Worm (Caenorhabditis elegans) whole organism, L2 larva: ENCODE measurements around the gene F59B8.1.

Experiments used
- C34F6.9 ChIP-seq: fragments of 150-350 bp; optimal IDR thresholded peaks from 2 replicates; lab custom pipeline; 2014; ENCODE audit warnings: missing biosample characterization, missing genetic modification characterization
- F13H6.1 ChIP-seq: sonication (generic microtip); optimal IDR thresholded peaks from 2 replicates; lab custom pipeline; 2016; ENCODE audit warnings: missing genetic modification characterization, missing compliant biosample characterization
- R02D3.7 ChIP-seq: fragments of 150-350 bp; optimal IDR thresholded peaks from 2 replicates; lab custom pipeline; 2014; ENCODE audit warnings: missing biosample characterization, missing genetic modification characterization
- Y55F3AM.14 ChIP-seq: fragments of 200-800 bp; sonication (Bioruptor generic); optimal IDR thresholded peaks from 2 replicates; lab custom pipeline; 2018; ENCODE audit warnings: mild to moderate bottlenecking, missing genetic modification characterization, missing compliant biosample characterization
- ZK546.5 ChIP-seq: sonication (generic microtip); optimal IDR thresholded peaks from 2 replicates; lab custom pipeline; 2017; ENCODE audit warnings: missing biosample characterization, missing genetic modification characterization
- alr-1 ChIP-seq: fragments of 150-350 bp; optimal IDR thresholded peaks from 2 replicates; lab custom pipeline; 2014; ENCODE audit warnings: missing biosample characterization, missing genetic modification characterization
- aly-2 ChIP-seq: fragments of 150-350 bp; optimal IDR thresholded peaks from 2 replicates; lab custom pipeline; 2014; ENCODE audit warnings: missing biosample characterization, missing genetic modification characterization
- ama-1 ChIP-seq: fragments of 150-350 bp; optimal IDR thresholded peaks from 2 replicates; lab custom pipeline; 2018; ENCODE audit warnings: inconsistent platforms
- blmp-1 ChIP-seq: sonication (generic microtip); optimal IDR thresholded peaks from 2 replicates; lab custom pipeline; 2017; ENCODE audit warnings: missing genetic modification characterization, mild to moderate bottlenecking, missing compliant biosample characterization, antibody characterized with exemption, moderate library complexity; ENCODE audit not compliant: insufficient read depth
- ceh-16 ChIP-seq: fragments of 150-350 bp; optimal IDR thresholded peaks from 2 replicates; lab custom pipeline; 2014; ENCODE audit warnings: missing biosample characterization, missing genetic modification characterization
- ceh-82 ChIP-seq: fragments of 150-350 bp; optimal IDR thresholded peaks from 2 replicates; lab custom pipeline; 2014; ENCODE audit warnings: missing biosample characterization, missing genetic modification characterization
- crh-2 ChIP-seq: sonication (generic microtip); optimal IDR thresholded peaks from 2 replicates; lab custom pipeline; 2017; ENCODE audit warnings: missing biosample characterization, missing genetic modification characterization
- dmd-4 ChIP-seq: sonication (generic microtip); optimal IDR thresholded peaks from 2 replicates; lab custom pipeline; 2017; ENCODE audit warnings: missing biosample characterization, missing genetic modification characterization
- egl-27 ChIP-seq: sonication (generic microtip); optimal IDR thresholded peaks from 3 replicates; lab custom pipeline; 2017; ENCODE audit warnings: missing biosample characterization, missing genetic modification reagents, missing genetic modification characterization
- elt-1 ChIP-seq: fragments of 150-350 bp; optimal IDR thresholded peaks from 2 replicates; lab custom pipeline; 2014; ENCODE audit warnings: missing biosample characterization, missing genetic modification characterization
- elt-3 ChIP-seq: sonication (generic microtip); optimal IDR thresholded peaks from 2 replicates; lab custom pipeline; 2017; ENCODE audit warnings: missing biosample characterization, missing genetic modification characterization
- fos-1 ChIP-seq: fragments of 150-350 bp; optimal IDR thresholded peaks from 2 replicates; lab custom pipeline; 2014; ENCODE audit warnings: missing biosample characterization, missing genetic modification characterization
- gmeb-1 ChIP-seq: fragments of 150-350 bp; optimal IDR thresholded peaks from 2 replicates; lab custom pipeline; 2014; ENCODE audit warnings: missing biosample characterization, missing genetic modification characterization
- lin-11 ChIP-seq: fragments of 150-350 bp; sonication (generic microtip); optimal IDR thresholded peaks from 2 replicates; lab custom pipeline; 2014; ENCODE audit warnings: missing biosample characterization, missing genetic modification characterization, inconsistent platforms, mixed read lengths
- lin-13 ChIP-seq: fragments of 150-350 bp; optimal IDR thresholded peaks from 2 replicates; lab custom pipeline; 2014; ENCODE audit warnings: missing biosample characterization, missing genetic modification reagents, missing genetic modification characterization
- lin-39 ChIP-seq: fragments of 150-350 bp; optimal IDR thresholded peaks from 2 replicates; lab custom pipeline; 2014; ENCODE audit warnings: missing biosample characterization, missing genetic modification reagents, missing genetic modification characterization
- lsy-2 ChIP-seq, 2 experiments: fragments of 150-350 bp in 1 of 2; sonication (generic microtip) in 1 of 2; optimal IDR thresholded peaks; 2 replicates each; lab custom pipeline; 2014 to 2017; ENCODE audit warnings: missing biosample characterization in 2 of 2, missing genetic modification characterization in 2 of 2
- mab-5 ChIP-seq: fragments of 150-350 bp; optimal IDR thresholded peaks from 2 replicates; lab custom pipeline; 2014; ENCODE audit warnings: missing biosample characterization, missing genetic modification characterization
- mbf-1 ChIP-seq: sonication (generic microtip); optimal IDR thresholded peaks from 2 replicates; lab custom pipeline; 2017; ENCODE audit warnings: missing biosample characterization, missing genetic modification characterization
- mdl-1 ChIP-seq, 2 experiments: fragments of 150-350 bp in 1 of 2; sonication (generic microtip) in 1 of 2; optimal IDR thresholded peaks; 2 replicates each; lab custom pipeline; 2017; ENCODE audit warnings: missing biosample characterization in 2 of 2, missing genetic modification characterization in 2 of 2
- nhr-10 ChIP-seq: sonication (generic microtip); optimal IDR thresholded peaks from 2 replicates; lab custom pipeline; 2017; ENCODE audit warnings: missing biosample characterization, missing genetic modification characterization
- nhr-11 ChIP-seq: fragments of 150-350 bp; optimal IDR thresholded peaks from 2 replicates; lab custom pipeline; 2014; ENCODE audit warnings: missing biosample characterization, missing genetic modification characterization
- nhr-12 ChIP-seq: fragments of 150-350 bp; optimal IDR thresholded peaks from 2 replicates; lab custom pipeline; 2014; ENCODE audit warnings: missing biosample characterization, missing genetic modification characterization
- nhr-129 ChIP-seq: fragments of 150-350 bp; optimal IDR thresholded peaks from 2 replicates; lab custom pipeline; 2014; ENCODE audit warnings: missing biosample characterization, missing genetic modification characterization
- nhr-21 ChIP-seq: fragments of 150-350 bp; optimal IDR thresholded peaks from 2 replicates; lab custom pipeline; 2014; ENCODE audit warnings: missing biosample characterization, missing genetic modification characterization
- nhr-23 ChIP-seq: fragments of 150-350 bp; optimal IDR thresholded peaks from 2 replicates; lab custom pipeline; 2014; ENCODE audit warnings: missing biosample characterization, missing genetic modification reagents, missing genetic modification characterization
- nhr-237 ChIP-seq: fragments of 150-350 bp; optimal IDR thresholded peaks from 2 replicates; lab custom pipeline; 2014; ENCODE audit warnings: missing biosample characterization, missing genetic modification characterization
- nhr-25 ChIP-seq: fragments of 150-350 bp; sonication (generic microtip); optimal IDR thresholded peaks from 3 replicates; lab custom pipeline; 2014; ENCODE audit warnings: missing biosample characterization, missing genetic modification characterization
- nhr-6 ChIP-seq: fragments of 150-350 bp; optimal IDR thresholded peaks from 2 replicates; lab custom pipeline; 2014; ENCODE audit warnings: missing biosample characterization, missing genetic modification characterization
- nhr-77 ChIP-seq: fragments of 150-350 bp; optimal IDR thresholded peaks from 2 replicates; lab custom pipeline; 2014; ENCODE audit warnings: missing biosample characterization, missing genetic modification characterization
- peb-1 ChIP-seq: fragments of 150-350 bp; optimal IDR thresholded peaks from 2 replicates; lab custom pipeline; 2014; ENCODE audit warnings: missing biosample characterization, missing genetic modification characterization
- sem-4 ChIP-seq: fragments of 150-350 bp; optimal IDR thresholded peaks from 2 replicates; lab custom pipeline; 2014; ENCODE audit warnings: missing biosample characterization, missing genetic modification reagents, missing genetic modification characterization
- skn-1 ChIP-seq: sonication (generic microtip); optimal IDR thresholded peaks from 2 replicates; lab custom pipeline; 2017; ENCODE audit warnings: missing biosample characterization, missing genetic modification characterization
- sma-3 ChIP-seq: sonication (generic microtip); optimal IDR thresholded peaks from 2 replicates; lab custom pipeline; 2016; ENCODE audit warnings: missing genetic modification reagents, missing genetic modification characterization, missing compliant biosample characterization
- sma-9 ChIP-seq, 2 experiments: fragments of 150-350 bp in 1 of 2; sonication (generic microtip) in 1 of 2; optimal IDR thresholded peaks; 2 replicates each; lab custom pipeline; 2014 to 2016; ENCODE audit warnings: missing genetic modification characterization in 2 of 2, mild to moderate bottlenecking in 1 of 2, missing biosample characterization in 1 of 2, missing compliant biosample characterization in 1 of 2, missing genetic modification reagents in 1 of 2, moderate library complexity in 1 of 2
- snpc-4 ChIP-seq: fragments of 150-350 bp; optimal IDR thresholded peaks from 2 replicates; lab custom pipeline; 2014; ENCODE audit warnings: missing biosample characterization, missing genetic modification characterization
- unc-39 ChIP-seq: fragments of 150-350 bp; optimal IDR thresholded peaks from 2 replicates; lab custom pipeline; 2014; ENCODE audit warnings: missing biosample characterization, missing genetic modification characterization
- unc-55 ChIP-seq: fragments of 150-350 bp; sonication (generic microtip); optimal IDR thresholded peaks from 3 replicates; lab custom pipeline; 2014; ENCODE audit warnings: missing biosample characterization, missing genetic modification reagents, missing genetic modification characterization
- unc-62 ChIP-seq: fragments of 150-350 bp; optimal IDR thresholded peaks from 2 replicates; lab custom pipeline; 2014; ENCODE audit warnings: missing biosample characterization, missing genetic modification reagents, missing genetic modification characterization
- zag-1 ChIP-seq: fragments of 150-350 bp; optimal IDR thresholded peaks from 2 replicates; lab custom pipeline; 2014; ENCODE audit warnings: missing biosample characterization, missing genetic modification characterization
- ztf-1 ChIP-seq: fragments of 200-800 bp; sonication (Bioruptor generic); conservative IDR thresholded peaks from 2 replicates; pipeline ENCODE4 v1.3.6; 2022; ENCODE audit warnings: missing genetic modification characterization, missing compliant biosample characterization
- ztf-11 ChIP-seq: sonication (generic microtip); optimal IDR thresholded peaks from 2 replicates; lab custom pipeline; 2017; ENCODE audit warnings: missing biosample characterization, missing genetic modification characterization
- ztf-4 ChIP-seq: fragments of 150-350 bp; optimal IDR thresholded peaks from 2 replicates; lab custom pipeline; 2014; ENCODE audit warnings: missing biosample characterization, missing genetic modification characterization

The F59B8.1 gene

DNA sequence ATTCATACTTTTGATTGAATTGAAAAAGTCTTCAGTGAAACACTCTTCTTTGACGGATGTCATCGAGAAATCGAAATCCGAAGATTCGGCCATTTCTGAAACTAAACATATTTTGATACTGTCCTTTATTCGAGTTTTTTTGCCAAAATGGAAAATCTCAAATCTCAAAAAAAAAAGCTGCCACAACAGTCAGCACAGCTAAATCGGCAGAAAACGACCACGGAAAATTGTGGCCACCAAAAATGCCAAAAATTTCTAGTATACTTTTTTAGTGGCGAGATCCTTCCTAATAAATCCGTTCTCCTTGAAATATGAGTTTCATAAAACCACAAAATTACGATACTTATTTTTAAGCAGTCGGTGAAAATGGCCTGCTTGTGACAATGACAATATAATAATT, 15.9 kb downstream of the F59B8.1 start, which contains the start of gene F38E11.9:
TSS of gene F38E11.9 (minus strand) at position 101 of the 400 bp plus-strand sequence.
- TF ChIP-seq R02D3.7 (tag; lab: Kevin White, UChicago) (no peak), crh-2 (tag; lab: Kevin White, UChicago) (no peak), sma-3 (GFP tag; lab: Kevin White, UChicago) (no peak), nhr-237 (tag; lab: Kevin White, UChicago) (no peak), mdl-1 (tag; optimal IDR thresholded peaks at IDR 0.05; lab: Kevin White, UChicago) (no peak), lin-13 (no peak), egl-27 (tag; lab: Kevin White, UChicago) (no peak), nhr-10 (tag; lab: Kevin White, UChicago) (no peak), nhr-12 (tag; lab: Kevin White, UChicago) (no peak), alr-1 (tag; lab: Kevin White, UChicago) (no peak)

DNA sequence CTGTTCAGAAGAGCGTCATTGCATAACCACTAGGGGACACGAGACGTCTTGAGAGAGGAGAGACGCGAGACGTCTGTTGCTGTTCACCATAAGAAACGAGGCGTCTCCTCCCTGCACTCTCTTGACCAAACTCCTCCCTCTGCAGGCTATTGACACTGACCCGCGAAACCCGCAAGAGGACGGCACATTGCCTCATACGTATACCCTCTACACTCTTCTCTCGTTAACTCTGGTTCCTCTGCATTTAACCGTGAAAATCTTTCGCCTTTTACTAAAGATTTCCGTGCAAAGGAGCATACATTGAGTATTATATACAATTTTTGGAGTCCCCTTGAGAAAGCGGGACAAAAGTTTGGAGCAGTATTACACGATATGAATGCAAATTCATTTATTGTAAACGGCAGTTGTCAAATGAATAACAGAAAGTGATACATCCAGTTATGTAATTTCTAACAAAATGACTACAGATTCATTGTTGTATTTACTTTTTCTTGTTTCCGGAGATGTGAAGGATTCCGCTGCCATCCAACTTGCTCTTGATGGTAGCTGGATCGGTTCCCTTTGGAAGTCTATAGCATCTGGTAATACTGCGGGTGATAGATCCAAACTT, 16.5 kb downstream of the F59B8.1 start:
- TF ChIP-seq ceh-16 (peak; percentile 66), nhr-23 (tag; lab: Kevin White, UChicago) (no peak), nhr-237 (tag; lab: Kevin White, UChicago) (peak; percentile 44), snpc-4 (tag; lab: Kevin White, UChicago) (peak; percentile 99), nhr-6 (tag; lab: Kevin White, UChicago) (peak; percentile 88), mbf-1 (tag; lab: Kevin White, UChicago) (no peak), nhr-10 (tag; lab: Kevin White, UChicago) (peak; percentile 67), mdl-1 (tag; optimal IDR thresholded peaks at IDR 0.05; lab: Kevin White, UChicago) (peak; percentile 66 to 84), lin-39 (tag; lab: Kevin White, UChicago) (peak; percentile 28), lin-11 (tag; lab: Kevin White, UChicago) (peak; percentile 93), ceh-82 (tag; lab: Kevin White, UChicago) (peak; percentile 23), peb-1 (tag; lab: Kevin White, UChicago) (no peak), fos-1 (peak; percentile 94), blmp-1 (tag; lab: Kevin White, UChicago) (peak; percentile 81), F13H6.1 (tag; lab: Kevin White, UChicago) (peak; percentile 97), unc-62 (GFP tag; lab: Kevin White, UChicago) (no peak), nhr-25 (tag; lab: Kevin White, UChicago) (peak; percentile 88), alr-1 (tag; lab: Kevin White, UChicago) (no peak), gmeb-1 (tag; lab: Kevin White, UChicago) (peak; percentile 76), aly-2 (no peak), sem-4 (tag; lab: Kevin White, UChicago) (peak; percentile 93), lsy-2 (tag; optimal IDR thresholded peaks at IDR 0.05; lab: Kevin White, UChicago) (peak; percentile 84 to 92), unc-55 (peak; percentile 83), mab-5 (tag; lab: Kevin White, UChicago) (peak; percentile 72), egl-27 (tag; lab: Kevin White, UChicago) (peak; percentile 90), ZK546.5 (tag; lab: Kevin White, UChicago) (peak; percentile 19), nhr-129 (peak; percentile 95), ztf-4 (tag; lab: Kevin White, UChicago) (peak; percentile 86), ztf-1 (GFP tag; lab: Robert Waterston, UW) (no peak), lin-13 (peak; percentile 92), dmd-4 (tag; lab: Kevin White, UChicago) (peak; percentile 52), sma-3 (GFP tag; lab: Kevin White, UChicago) (peak; percentile 93), nhr-11 (tag; lab: Kevin White, UChicago) (peak; percentile 44), zag-1 (tag; lab: Kevin White, UChicago) (no peak), R02D3.7 (tag; lab: Kevin White, UChicago) (peak; percentile 28), nhr-21 (peak; percentile 96), crh-2 (tag; lab: Kevin White, UChicago) (peak; percentile 95), sma-9 (GFP tag; optimal IDR thresholded peaks at IDR 0.05; lab: Kevin White, UChicago) (peak; percentile 96), sma-9 (tag; optimal IDR thresholded peaks at IDR 0.05; lab: Kevin White, UChicago) (no peak), skn-1 (tag; lab: Kevin White, UChicago) (peak; percentile 68), ama-1 (peak; percentile 99), ztf-11 (tag; lab: Kevin White, UChicago) (peak; percentile 48), unc-39 (no peak), nhr-77 (peak; percentile 52), elt-3 (tag; lab: Kevin White, UChicago) (no peak), elt-1 (tag; lab: Kevin White, UChicago) (no peak), Y55F3AM.14 (GFP tag; lab: Kevin White, UChicago) (peak; percentile 86), C34F6.9 (tag; lab: Kevin White, UChicago) (peak; percentile 94), nhr-12 (tag; lab: Kevin White, UChicago) (no peak)
